Fruit fly (Drosophila melanogaster) whole organism, embryonic: ENCODE data around the gene fln.

Experiments
- Adf1 ChIP-seq: fragments of 200-800 bp; sonication (Bioruptor generic); IDR thresholded peaks from 2 replicates; pipeline ENCODE4 v1.3.6; 2022; ENCODE audit warnings: missing biosample characterization, missing genetic modification characterization
- CG10321 ChIP-seq: fragments of 200-800 bp; sonication (Bioruptor generic); IDR thresholded peaks from 2 replicates; pipeline ENCODE4 v1.3.6; 2022; ENCODE audit warnings: missing biosample characterization, missing genetic modification characterization
- CG11504 ChIP-seq: fragments of 200-800 bp; sonication (Bioruptor generic); optimal IDR thresholded peaks from 3 replicates; lab custom pipeline; 2019; ENCODE audit warnings: missing biosample characterization, mild to moderate bottlenecking, missing genetic modification characterization, moderate library complexity
- CG12219 ChIP-seq: fragments of 200-800 bp; sonication (Bioruptor generic); optimal IDR thresholded peaks from 3 replicates; lab custom pipeline; 2018; ENCODE audit warnings: missing biosample characterization, mild to moderate bottlenecking, missing genetic modification characterization
- CG12236 ChIP-seq: fragments of 200-800 bp; sonication (Bioruptor generic); optimal IDR thresholded peaks from 2 replicates; lab custom pipeline; 2016; ENCODE audit warnings: missing biosample characterization, missing genetic modification characterization
- CG12942 ChIP-seq: fragments of 200-800 bp; sonication (Bioruptor generic); optimal IDR thresholded peaks from 3 replicates; lab custom pipeline; 2016; ENCODE audit warnings: missing biosample characterization, missing genetic modification characterization
- CG13424 ChIP-seq: fragments of 200-800 bp; sonication (Bioruptor generic); optimal IDR thresholded peaks from 2 replicates; lab custom pipeline; 2019; ENCODE audit warnings: missing biosample characterization, mild to moderate bottlenecking, missing genetic modification characterization, moderate library complexity
- CG15601 ChIP-seq: fragments of 200-800 bp; sonication (Bioruptor generic); optimal IDR thresholded peaks from 3 replicates; lab custom pipeline; 2019; ENCODE audit warnings: missing biosample characterization, mild to moderate bottlenecking, missing genetic modification characterization, moderate library complexity
- CG17385 ChIP-seq: fragments of 200-800 bp; sonication (Bioruptor generic); optimal IDR thresholded peaks from 3 replicates; lab custom pipeline; 2018; ENCODE audit warnings: missing biosample characterization, mild to moderate bottlenecking, missing genetic modification characterization
- CG18599 ChIP-seq: fragments of 200-800 bp; sonication (Bioruptor generic); optimal IDR thresholded peaks from 3 replicates; lab custom pipeline; 2017; ENCODE audit warnings: missing biosample characterization, missing genetic modification characterization, mild to moderate bottlenecking, moderate library complexity, missing genetic modification reagents
- CG2678 ChIP-seq: fragments of 200-800 bp; sonication (Bioruptor generic); optimal IDR thresholded peaks from 3 replicates; lab custom pipeline; 2019; ENCODE audit warnings: missing biosample characterization, mild to moderate bottlenecking, missing genetic modification characterization, moderate library complexity
- CG32532 ChIP-seq: fragments of 200-800 bp; sonication (Bioruptor generic); IDR thresholded peaks from 2 replicates; pipeline ENCODE4 v1.3.6; 2022; ENCODE audit warnings: missing biosample characterization, missing genetic modification characterization
- CG3281 ChIP-seq: fragments of 200-800 bp; sonication (Bioruptor generic); optimal IDR thresholded peaks from 3 replicates; lab custom pipeline; 2017; ENCODE audit warnings: missing biosample characterization, mild to moderate bottlenecking, missing genetic modification characterization
- CG4820 ChIP-seq: fragments of 200-800 bp; sonication (Bioruptor generic); optimal IDR thresholded peaks from 3 replicates; lab custom pipeline; 2016; ENCODE audit warnings: missing biosample characterization, missing genetic modification characterization
- CG6791 ChIP-seq: fragments of 200-800 bp; sonication (Bioruptor generic); IDR thresholded peaks from 3 replicates; pipeline ENCODE4 v1.3.6; 2022; ENCODE audit warnings: missing biosample characterization, missing genetic modification characterization; ENCODE audit not compliant: partially characterized antibody
- CG6813 ChIP-seq: fragments of 200-800 bp; sonication (Bioruptor generic); optimal IDR thresholded peaks from 2 replicates; lab custom pipeline; 2017; ENCODE audit warnings: missing biosample characterization, missing genetic modification characterization, mild to moderate bottlenecking, moderate library complexity, missing genetic modification reagents
- CG7839 ChIP-seq: fragments of 200-800 bp; sonication (Bioruptor generic); optimal IDR thresholded peaks from 3 replicates; lab custom pipeline; 2018; ENCODE audit warnings: missing biosample characterization, mild to moderate bottlenecking, missing genetic modification characterization, moderate library complexity
- CG9932 ChIP-seq: fragments of 200-800 bp; sonication (Bioruptor generic); IDR thresholded peaks from 2 replicates; pipeline ENCODE4 v1.3.6; 2022; ENCODE audit warnings: missing biosample characterization, missing genetic modification characterization
- CoRest ChIP-seq: fragments of 200-800 bp; sonication (Bioruptor generic); optimal IDR thresholded peaks from 3 replicates; lab custom pipeline; 2018; ENCODE audit warnings: missing biosample characterization, mild to moderate bottlenecking, missing genetic modification characterization, moderate library complexity
- Dref ChIP-seq: fragments of 200-800 bp; sonication (Bioruptor generic); IDR thresholded peaks from 2 replicates; pipeline ENCODE4 v1.3.6; 2022; ENCODE audit warnings: missing biosample characterization, missing genetic modification characterization
- Fer3 ChIP-seq: fragments of 200-800 bp; sonication (Bioruptor generic); optimal IDR thresholded peaks from 2 replicates; lab custom pipeline; 2018; ENCODE audit warnings: missing biosample characterization, mild to moderate bottlenecking, missing genetic modification characterization, moderate library complexity
- Gug ChIP-seq: fragments of 200-800 bp; sonication (Bioruptor generic); IDR thresholded peaks from 4 replicates; pipeline ENCODE4 v1.3.6; 2022; ENCODE audit warnings: missing biosample characterization, missing genetic modification characterization
- HLH3B ChIP-seq: fragments of 200-800 bp; sonication (Bioruptor generic); IDR thresholded peaks from 2 replicates; pipeline ENCODE4 v1.3.6; 2022; ENCODE audit warnings: missing biosample characterization, missing genetic modification characterization
- HLH54F ChIP-seq: fragments of 200-800 bp; sonication (Bioruptor generic); optimal IDR thresholded peaks from 3 replicates; lab custom pipeline; 2016; ENCODE audit warnings: missing biosample characterization, missing genetic modification characterization
- Hr51 ChIP-seq, 2 experiments: fragments of 200-800 bp; sonication (Bioruptor generic); optimal IDR thresholded peaks; 2 replicates in 1 of 2; 3 replicates in 1 of 2; lab custom pipeline; 2016 to 2018; ENCODE audit warnings: missing biosample characterization in 2 of 2, missing genetic modification characterization in 2 of 2, mild to moderate bottlenecking in 1 of 2, moderate library complexity in 1 of 2
- Meics ChIP-seq: fragments of 200-800 bp; sonication (Bioruptor generic); optimal IDR thresholded peaks from 2 replicates; lab custom pipeline; 2017; ENCODE audit warnings: missing biosample characterization, mild to moderate bottlenecking, missing genetic modification characterization
- Myb ChIP-seq: fragments of 200-800 bp; sonication (Bioruptor generic); optimal IDR thresholded peaks from 2 replicates; lab custom pipeline; 2016; ENCODE audit warnings: missing biosample characterization, missing genetic modification characterization
- Rfx ChIP-seq: fragments of 200-800 bp; sonication (Bioruptor generic); IDR thresholded peaks from 2 replicates; pipeline ENCODE4 v1.3.6; 2022; ENCODE audit warnings: missing biosample characterization, missing genetic modification characterization
- Six4 ChIP-seq: fragments of 200-800 bp; sonication (Bioruptor generic); optimal IDR thresholded peaks from 2 replicates; lab custom pipeline; 2016; ENCODE audit warnings: missing biosample characterization, missing genetic modification characterization
- Vsx1 ChIP-seq: fragments of 200-800 bp; sonication (Bioruptor generic); optimal IDR thresholded peaks from 2 replicates; lab custom pipeline; 2017; ENCODE audit warnings: missing biosample characterization, mild to moderate bottlenecking, missing genetic modification characterization, missing genetic modification reagents
- ara ChIP-seq: fragments of 200-800 bp; sonication (Bioruptor generic); IDR thresholded peaks from 2 replicates; pipeline ENCODE4 v1.3.6; 2022; ENCODE audit warnings: missing biosample characterization, missing genetic modification characterization
- cwo ChIP-seq: fragments of 200-800 bp; sonication (Bioruptor generic); optimal IDR thresholded peaks from 3 replicates; lab custom pipeline; 2017; ENCODE audit warnings: missing biosample characterization, missing genetic modification characterization, mild to moderate bottlenecking, moderate library complexity, missing genetic modification reagents
- dpn ChIP-seq, 2 experiments: fragments of 200-800 bp; sonication (Bioruptor generic); optimal IDR thresholded peaks; 3 replicates each; lab custom pipeline; 2016; ENCODE audit warnings: missing biosample characterization in 2 of 2, missing genetic modification characterization in 2 of 2
- esg ChIP-seq: fragments of 200-800 bp; sonication (Bioruptor generic); conservative IDR thresholded peaks from 2 replicates; pipeline ENCODE4 v1.3.6; 2022; ENCODE audit warnings: missing biosample characterization, missing genetic modification characterization
- exex ChIP-seq: fragments of 200-800 bp; sonication (Bioruptor generic); optimal IDR thresholded peaks from 4 replicates; lab custom pipeline; 2018; ENCODE audit warnings: missing biosample characterization, mild to moderate bottlenecking, missing genetic modification characterization, moderate library complexity
- gcm2 ChIP-seq: fragments of 200-800 bp; sonication (Bioruptor generic); optimal IDR thresholded peaks from 2 replicates; lab custom pipeline; 2016; ENCODE audit warnings: missing biosample characterization, missing genetic modification characterization
- gem ChIP-seq: fragments of 200-800 bp; sonication (Bioruptor generic); optimal IDR thresholded peaks from 2 replicates; lab custom pipeline; 2019; ENCODE audit warnings: missing biosample characterization, mild to moderate bottlenecking, missing genetic modification characterization, moderate library complexity
- jigr1 ChIP-seq: fragments of 200-800 bp; sonication (Bioruptor generic); IDR thresholded peaks from 3 replicates; pipeline ENCODE4 v1.3.6; 2022; ENCODE audit warnings: missing biosample characterization, missing genetic modification characterization
- lola ChIP-seq, 3 experiments: fragments of >200 bp in 2 of 3; fragments of 200-800 bp in 1 of 3; sonication (Bioruptor generic) in 1 of 3; optimal IDR thresholded peaks; 2 replicates each; lab custom pipeline; 2017 to 2019; ENCODE audit warnings: missing biosample characterization in 3 of 3, missing genetic modification characterization in 3 of 3, mild to moderate bottlenecking in 1 of 3, moderate library complexity in 1 of 3
- luna ChIP-seq: fragments of 200-800 bp; sonication (Bioruptor generic); optimal IDR thresholded peaks from 2 replicates; lab custom pipeline; 2016; ENCODE audit warnings: missing biosample characterization, missing genetic modification characterization
- pb ChIP-seq: fragments of 200-800 bp; sonication (Bioruptor generic); optimal IDR thresholded peaks from 3 replicates; lab custom pipeline; 2016; ENCODE audit warnings: missing biosample characterization, missing genetic modification characterization
- repo ChIP-seq: fragments of 200-800 bp; sonication (Bioruptor generic); optimal IDR thresholded peaks from 2 replicates; lab custom pipeline; 2016; ENCODE audit warnings: missing biosample characterization, missing genetic modification characterization
- run ChIP-seq: fragments of 200-800 bp; sonication (Bioruptor generic); optimal IDR thresholded peaks from 3 replicates; lab custom pipeline; 2018; ENCODE audit warnings: missing biosample characterization, mild to moderate bottlenecking, missing genetic modification characterization
- sug ChIP-seq: fragments of 200-800 bp; optimal IDR thresholded peaks from 2 replicates; lab custom pipeline; 2019; ENCODE audit warnings: missing biosample characterization, mild to moderate bottlenecking, missing genetic modification characterization, moderate library complexity
- tgo ChIP-seq: fragments of 200-800 bp; sonication (Bioruptor generic); IDR thresholded peaks from 3 replicates; pipeline ENCODE4 v1.3.6; 2022; ENCODE audit warnings: missing biosample characterization, missing genetic modification characterization
- tll ChIP-seq, 2 experiments: fragments of 200-800 bp in 1 of 2; fragments of >200 bp in 1 of 2; sonication (Bioruptor generic) in 1 of 2; optimal IDR thresholded peaks; 2 replicates each; lab custom pipeline; 2017 to 2019; ENCODE audit warnings: missing biosample characterization in 2 of 2, missing genetic modification characterization in 2 of 2, mild to moderate bottlenecking in 1 of 2, moderate library complexity in 1 of 2
- unpg ChIP-seq: fragments of 200-800 bp; sonication (Bioruptor generic); optimal IDR thresholded peaks from 3 replicates; lab custom pipeline; 2018; ENCODE audit warnings: missing biosample characterization, mild to moderate bottlenecking, missing genetic modification characterization, moderate library complexity
- vvl ChIP-seq: fragments of 200-800 bp; sonication (Bioruptor generic); IDR thresholded peaks from 2 replicates; pipeline ENCODE4 v1.3.6; 2022; ENCODE audit warnings: missing biosample characterization, missing genetic modification characterization

The fln gene

DNA sequence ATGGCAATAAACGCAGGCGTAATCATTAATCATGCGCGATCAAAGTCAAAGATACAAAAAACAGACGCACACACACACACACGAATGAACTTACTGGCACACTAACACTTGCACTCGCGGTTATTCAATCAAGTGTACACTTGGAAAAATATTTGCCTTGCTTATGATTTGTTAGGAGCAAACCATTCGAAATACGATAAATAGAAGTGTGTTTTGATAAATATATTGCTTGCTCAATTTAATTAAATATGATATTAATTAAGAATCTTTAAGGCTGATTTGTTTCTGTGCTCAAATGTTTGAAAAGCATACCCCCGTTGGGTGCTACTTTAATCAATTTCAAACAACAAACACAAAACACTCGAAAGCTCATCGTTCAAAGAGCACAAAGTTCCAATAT lies 45.6 kb downstream of the fln start (continued):
- TF ChIP-seq CG15601 (tag; lab: Kevin White, UChicago), result no peak
- no peak for TF ChIP-seq ara (GFP tag; lab: Robert Waterston, UW)
- TF ChIP-seq run, result no peak
- TF ChIP-seq Gug (GFP tag; lab: Robert Waterston, UW), result no peak
- TF ChIP-seq lola (GFP tag; optimal IDR thresholded peaks at IDR 0.05; lab: Kevin White, UChicago), result no peak
- peak; percentile 2 for TF ChIP-seq CG12942 (GFP tag; lab: Kevin White, UChicago)
- no peak for TF ChIP-seq luna (GFP tag; lab: Kevin White, UChicago)
- no peak for TF ChIP-seq gcm2 (GFP tag; lab: Kevin White, UChicago)
- no peak for TF ChIP-seq Adf1 (GFP tag; lab: Robert Waterston, UW)

DNA sequence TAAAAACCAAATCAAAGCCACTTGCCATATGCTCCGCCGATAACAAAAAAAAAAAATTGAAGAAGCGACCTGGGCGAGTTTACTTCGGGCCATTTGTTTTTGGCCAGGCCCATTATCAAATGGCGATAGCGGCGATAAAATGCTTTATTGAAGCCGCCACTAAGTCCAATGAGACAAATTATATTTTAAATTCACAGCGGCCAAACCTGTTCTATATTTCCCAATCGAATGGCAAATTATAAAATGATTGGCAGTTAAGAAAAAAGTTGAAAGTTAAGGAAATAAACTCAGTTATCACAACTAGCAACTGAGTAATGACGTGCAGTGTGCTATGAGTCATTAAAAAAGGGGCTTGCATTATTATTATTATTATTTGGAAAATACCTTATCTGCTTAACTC lies 49.9 kb downstream of the fln start:
- TF ChIP-seq exex, result peak; percentile 75
- TF ChIP-seq CG12236 (GFP tag; lab: Kevin White, UChicago), result no peak
- no peak for TF ChIP-seq vvl (GFP tag; lab: Robert Waterston, UW)
- TF ChIP-seq sug (tag; lab: Kevin White, UChicago), result peak; percentile 37
- no peak for TF ChIP-seq tgo (GFP tag; lab: Robert Waterston, UW)

DNA sequence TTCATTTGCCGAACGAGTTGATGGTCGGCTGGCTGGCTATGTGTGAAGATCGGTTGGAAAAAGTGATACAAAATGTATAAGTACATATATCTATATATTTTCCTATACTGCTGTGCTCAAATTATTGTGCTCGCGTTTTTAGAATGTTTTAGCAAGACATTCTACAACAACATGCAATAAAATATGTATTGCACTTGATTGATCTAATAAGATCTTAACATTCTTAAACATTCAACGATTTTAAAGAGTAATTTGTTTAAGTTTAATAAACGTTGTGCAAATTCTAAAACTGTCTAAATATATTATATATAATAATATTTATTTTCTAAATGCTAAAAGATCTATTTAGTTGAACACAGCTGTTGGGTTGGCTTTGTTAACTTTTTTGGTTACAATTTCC lies 50.7 kb downstream of the fln start:
- TF ChIP-seq jigr1 (GFP tag; lab: Robert Waterston, UW), result no peak
- no peak for TF ChIP-seq Dref (GFP tag; lab: Robert Waterston, UW)
- peak; percentile 42 for TF ChIP-seq CG2678 (tag; lab: Kevin White, UChicago)
- TF ChIP-seq CG32532 (GFP tag; lab: Robert Waterston, UW), result peak; percentile 57; the same call in 1 of the 2 replicates
- TF ChIP-seq CG3281, result peak; percentile 58
- TF ChIP-seq cwo, result no peak
- TF ChIP-seq CG12219 (GFP tag; lab: Kevin White, UChicago), result no peak
- no peak for TF ChIP-seq CG6791 (GFP tag; lab: Robert Waterston, UW)
- no peak for TF ChIP-seq CG4820 (GFP tag; lab: Kevin White, UChicago)
- peak; percentile 15; the same call in 1 of the 2 replicates for TF ChIP-seq CG9932 (GFP tag; lab: Robert Waterston, UW)
- no peak for TF ChIP-seq CG17385
- peak; percentile 6 for TF ChIP-seq CG18599 (GFP tag; lab: Kevin White, UChicago)
- TF ChIP-seq Hr51 (GFP tag; optimal IDR thresholded peaks at IDR 0.05; lab: Kevin White, UChicago), result peak in 1 of 2 experiments; percentile 48
- no peak for TF ChIP-seq repo (GFP tag; lab: Kevin White, UChicago)
- TF ChIP-seq HLH54F, result no peak
- TF ChIP-seq CG10321 (GFP tag; lab: Robert Waterston, UW), result no peak
- TF ChIP-seq Myb (GFP tag; lab: Kevin White, UChicago), result no peak
- TF ChIP-seq CG6813 (GFP tag; lab: Kevin White, UChicago), result no peak
- no peak for TF ChIP-seq CG13424 (tag; lab: Kevin White, UChicago)
- TF ChIP-seq HLH3B (GFP tag; lab: Robert Waterston, UW), result no peak
- TF ChIP-seq pb, result no peak
- TF ChIP-seq CoRest (tag; lab: Kevin White, UChicago), result peak; percentile 2
- TF ChIP-seq Meics (GFP tag; lab: Kevin White, UChicago), result peak; percentile 32
- peak; percentile 14 for TF ChIP-seq CG7839 (tag; lab: Kevin White, UChicago)
- TF ChIP-seq CG11504 (tag; lab: Kevin White, UChicago), result peak; percentile 29
- peak; percentile 50 for TF ChIP-seq gem (tag; lab: Kevin White, UChicago)
- no peak for TF ChIP-seq dpn (GFP tag; optimal IDR thresholded peaks at IDR 0.05; lab: Kevin White, UChicago)
- no peak for TF ChIP-seq unpg (GFP tag; lab: Kevin White, UChicago)
- TF ChIP-seq tll (GFP tag; optimal IDR thresholded peaks at IDR 0.05; lab: Kevin White, UChicago), result no peak
- no peak for TF ChIP-seq Six4 (GFP tag; lab: Kevin White, UChicago)
- no peak for TF ChIP-seq Vsx1 (GFP tag; lab: Kevin White, UChicago)
- TF ChIP-seq Fer3 (tag; lab: Kevin White, UChicago), result peak; percentile 41
- no peak for TF ChIP-seq esg (GFP tag; lab: Robert Waterston, UW)
- 0 out of 2 replicates have a peak, but pooled peaks have one; percentile 37 for TF ChIP-seq Rfx (GFP tag; lab: Robert Waterston, UW)
